Worm (Caenorhabditis elegans) whole organism, L2 larva: ENCODE data around the gene nep-11.

Experiments used
- ceh-16 ChIP-seq: fragments of 150-350 bp; optimal IDR thresholded peaks from 2 replicates; lab custom pipeline; 2014; ENCODE audit warnings: missing biosample characterization, missing genetic modification characterization
- lsy-2 ChIP-seq, 2 experiments: fragments of 150-350 bp in 1 of 2; sonication (generic microtip) in 1 of 2; optimal IDR thresholded peaks; 2 replicates each; lab custom pipeline; 2014 to 2017; ENCODE audit warnings: missing biosample characterization in 2 of 2, missing genetic modification characterization in 2 of 2
- mdl-1 ChIP-seq, 2 experiments: fragments of 150-350 bp in 1 of 2; sonication (generic microtip) in 1 of 2; optimal IDR thresholded peaks; 2 replicates each; lab custom pipeline; 2017; ENCODE audit warnings: missing biosample characterization in 2 of 2, missing genetic modification characterization in 2 of 2
- skn-1 ChIP-seq: sonication (generic microtip); optimal IDR thresholded peaks from 2 replicates; lab custom pipeline; 2017; ENCODE audit warnings: missing biosample characterization, missing genetic modification characterization
- sma-3 ChIP-seq: sonication (generic microtip); optimal IDR thresholded peaks from 2 replicates; lab custom pipeline; 2016; ENCODE audit warnings: missing genetic modification reagents, missing genetic modification characterization, missing compliant biosample characterization
- zag-1 ChIP-seq: fragments of 150-350 bp; optimal IDR thresholded peaks from 2 replicates; lab custom pipeline; 2014; ENCODE audit warnings: missing biosample characterization, missing genetic modification characterization

- no peak for TF ChIP-seq ceh-16 (tag; lab: Kevin White, UChicago)
- TF ChIP-seq skn-1 (tag; lab: Kevin White, UChicago): no peak
- no peak for TF ChIP-seq zag-1 (tag; lab: Kevin White, UChicago)
- TF ChIP-seq sma-3 (GFP tag; lab: Kevin White, UChicago): no peak
- no peak for TF ChIP-seq lsy-2 (tag; optimal IDR thresholded peaks at IDR 0.05; lab: Kevin White, UChicago)
- TF ChIP-seq mdl-1 (tag; optimal IDR thresholded peaks at IDR 0.05; lab: Kevin White, UChicago): no peak
Measured at ce11 chrII:3460048-3460447, 34.7 kb upstream of the nep-11 start, which contains the start of gene C16C8.7.
